Worm (Caenorhabditis elegans): Measurements from ENCODE around the gene nhr-264.

DNA sequence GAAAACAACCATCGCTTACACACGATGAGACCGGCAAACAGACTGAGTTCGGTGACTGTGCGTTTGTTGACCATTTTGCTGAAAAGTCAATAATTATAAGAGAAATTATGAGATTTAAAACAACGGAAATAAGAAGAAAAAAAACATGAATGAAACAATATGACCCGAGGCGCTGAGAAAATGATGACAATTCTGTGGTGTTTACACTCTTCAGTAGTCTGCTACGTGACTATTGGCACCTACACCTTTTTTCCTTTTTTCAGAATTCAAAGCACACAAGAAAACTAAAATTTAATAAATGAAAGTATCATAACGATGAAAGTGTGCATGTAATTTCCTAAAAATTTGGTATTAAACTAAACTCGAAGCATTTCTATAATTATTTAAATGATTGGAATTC lies 34.0 kb downstream of the nhr-264 start, which contains the start of gene Y11D7A.10:
- no peak for TF ChIP-seq dpl-1 (GFP tag; optimal IDR thresholded peaks at IDR 0.05)
- no peak for TF ChIP-seq mep-1 (tag; optimal IDR thresholded peaks at IDR 0.05)
- no peak for TF ChIP-seq ceh-82 (tag; optimal IDR thresholded peaks at IDR 0.05)
- TF ChIP-seq fos-1 (tag; optimal IDR thresholded peaks at IDR 0.05), result no peak
- TF ChIP-seq nhr-76 (tag; optimal IDR thresholded peaks at IDR 0.05), result no peak
- no peak for TF ChIP-seq nhr-237 (tag; optimal IDR thresholded peaks at IDR 0.05)
- no peak for TF ChIP-seq lin-39 (tag; optimal IDR thresholded peaks at IDR 0.05)
- no peak for TF ChIP-seq ama-1 (optimal IDR thresholded peaks at IDR 0.05)
- TF ChIP-seq daf-12 (tag; optimal IDR thresholded peaks at IDR 0.05), result no peak
- TF ChIP-seq snpc-4 (tag; optimal IDR thresholded peaks at IDR 0.05), result no peak
- no peak for TF ChIP-seq nhr-11 (tag; optimal IDR thresholded peaks at IDR 0.05)
- no peak for TF ChIP-seq zfp-2 (tag; optimal IDR thresholded peaks at IDR 0.05)
